Worm (Caenorhabditis elegans): Measurements from ENCODE around the gene C05C10.5.
A peak's percentile ranks its signal among the peaks of the same experiment; 100 is the strongest.

The C05C10.5 gene

ce11 chrII:9981760-9982159 is 42.9 kb downstream of the C05C10.5 start, which contains the start of gene sdz-38:
TSS of gene sdz-38 (minus strand) at chrII:9981860.
- no peak for TF ChIP-seq fkh-6 (tag; optimal IDR thresholded peaks at IDR 0.05)
- no peak for TF ChIP-seq ceh-31 (tag; optimal IDR thresholded peaks at IDR 0.05)
- TF ChIP-seq fax-1 (tag; optimal IDR thresholded peaks at IDR 0.05): no peak
- TF ChIP-seq mec-3 (tag; optimal IDR thresholded peaks at IDR 0.05; ENCODE audit: borderline replicate concordance): no peak
- TF ChIP-seq ama-1 (optimal IDR thresholded peaks at IDR 0.05): no peak
- no peak for TF ChIP-seq K02D7.2 (tag; optimal IDR thresholded peaks at IDR 0.05)
- no peak for TF ChIP-seq dve-1 (tag; optimal IDR thresholded peaks at IDR 0.05)
- TF ChIP-seq unc-86 (tag; optimal IDR thresholded peaks at IDR 0.05): no peak
- no peak for TF ChIP-seq pha-4 (tag; optimal IDR thresholded peaks at IDR 0.05)
- no peak for TF ChIP-seq ceh-34 (tag; optimal IDR thresholded peaks at IDR 0.05)
- no peak for TF ChIP-seq tbx-2 (tag; optimal IDR thresholded peaks at IDR 0.05)
- no peak for TF ChIP-seq eyg-1 (tag; optimal IDR thresholded peaks at IDR 0.05)
- no peak for TF ChIP-seq ceh-18 (tag; optimal IDR thresholded peaks at IDR 0.05)
- TF ChIP-seq ceh-48 (tag; optimal IDR thresholded peaks at IDR 0.05): no peak
- no peak for TF ChIP-seq ref-2 (tag; optimal IDR thresholded peaks at IDR 0.05)
- TF ChIP-seq pat-9 (tag; optimal IDR thresholded peaks at IDR 0.05): no peak

DNA sequence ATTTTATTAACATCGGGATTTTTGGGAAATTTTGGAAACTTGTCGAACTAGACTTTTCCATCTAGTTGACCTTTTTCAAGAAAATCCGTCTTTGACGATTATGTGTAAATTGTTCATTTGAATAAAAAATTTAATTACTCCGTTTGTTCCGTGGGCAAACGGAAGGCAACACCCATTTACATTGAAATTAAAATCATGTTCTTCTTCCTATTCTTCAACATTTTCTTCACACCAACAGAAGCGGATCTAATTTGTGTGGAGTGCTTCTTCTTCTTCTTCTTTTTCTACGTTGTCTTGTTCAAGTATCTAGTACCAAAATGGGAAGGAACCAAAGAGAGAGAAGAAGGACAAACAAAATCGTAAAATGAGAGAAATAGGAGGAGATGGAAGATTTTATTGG is 43.6 kb downstream of the C05C10.5 start:
- peak; percentile 42 for TF ChIP-seq ceh-31 (tag; optimal IDR thresholded peaks at IDR 0.05)
- TF ChIP-seq ceh-19 (GFP tag; optimal IDR thresholded peaks at IDR 0.05): no peak
- peak; percentile 81 for TF ChIP-seq unc-42 (tag; optimal IDR thresholded peaks at IDR 0.05)

- no peak for TF ChIP-seq ceh-6 (GFP tag; optimal IDR thresholded peaks at IDR 0.05)
- TF ChIP-seq ama-1 (optimal IDR thresholded peaks at IDR 0.05): no peak
- TF ChIP-seq gmeb-2 (tag; optimal IDR thresholded peaks at IDR 0.05): no peak
- no peak for TF ChIP-seq sox-2 (GFP tag; IDR thresholded peaks at IDR 0.05)
- peak; percentile 37 for TF ChIP-seq C08G9.2 (tag; optimal IDR thresholded peaks at IDR 0.05)
- no peak for TF ChIP-seq elt-2 (tag; optimal IDR thresholded peaks at IDR 0.05)
- TF ChIP-seq sdc-2 (tag; optimal IDR thresholded peaks at IDR 0.05): peak; percentile 39
- no peak for TF ChIP-seq ceh-24 (tag; optimal IDR thresholded peaks at IDR 0.05)
- peak; percentile 24 for TF ChIP-seq fax-1 (tag; optimal IDR thresholded peaks at IDR 0.05)
- TF ChIP-seq madf-2 (tag; optimal IDR thresholded peaks at IDR 0.05): no peak
- no peak for TF ChIP-seq npax-4 (tag; optimal IDR thresholded peaks at IDR 0.05)
- TF ChIP-seq hlh-15 (tag; optimal IDR thresholded peaks at IDR 0.05): no peak
- TF ChIP-seq lin-11 (tag; optimal IDR thresholded peaks at IDR 0.05): no peak
- no peak for TF ChIP-seq ztf-16 (tag; optimal IDR thresholded peaks at IDR 0.05)
- TF ChIP-seq C38D4.7 (GFP tag; optimal IDR thresholded peaks at IDR 0.05): no peak
- no peak for TF ChIP-seq pax-1 (tag; optimal IDR thresholded peaks at IDR 0.05)
- peak; percentile 22 for TF ChIP-seq nfya-1 (tag; optimal IDR thresholded peaks at IDR 0.05)
- TF ChIP-seq che-1 (tag; optimal IDR thresholded peaks at IDR 0.05): no peak
- TF ChIP-seq K09A11.1 (tag; optimal IDR thresholded peaks at IDR 0.05; ENCODE audit: insufficient read depth): no peak
- TF ChIP-seq tbx-2 (tag; optimal IDR thresholded peaks at IDR 0.05): peak; percentile 36
- TF ChIP-seq hlh-8 (tag; optimal IDR thresholded peaks at IDR 0.05): no peak
- TF ChIP-seq unc-86 (tag; optimal IDR thresholded peaks at IDR 0.05): no peak
- no peak for TF ChIP-seq pat-9 (tag; optimal IDR thresholded peaks at IDR 0.05)
- TF ChIP-seq zip-5 (tag; optimal IDR thresholded peaks at IDR 0.05): no peak
- no peak for TF ChIP-seq fkh-10 (GFP tag; optimal IDR thresholded peaks at IDR 0.05)
- TF ChIP-seq ref-2 (tag; optimal IDR thresholded peaks at IDR 0.05): peak; percentile 32
- peak; percentile 45 for TF ChIP-seq ceh-19 (GFP tag; optimal IDR thresholded peaks at IDR 0.05)
- TF ChIP-seq pag-3 (tag; optimal IDR thresholded peaks at IDR 0.05; ENCODE audit: borderline replicate concordance): no peak
- no peak for TF ChIP-seq sox-4 (tag; optimal IDR thresholded peaks at IDR 0.05)
- no peak for TF ChIP-seq unc-3 (GFP tag; conservative IDR thresholded peaks at IDR 0.05)
- TF ChIP-seq unc-3 (tag; optimal IDR thresholded peaks at IDR 0.05): no peak
- no peak for TF ChIP-seq Y22D7AL.16 (tag; optimal IDR thresholded peaks at IDR 0.05)
- TF ChIP-seq unc-42 (tag; optimal IDR thresholded peaks at IDR 0.05): peak; percentile 78
- peak; percentile 30 for TF ChIP-seq ceh-2 (tag; optimal IDR thresholded peaks at IDR 0.05)
- peak; percentile 45 for TF ChIP-seq ceh-14 (tag; optimal IDR thresholded peaks at IDR 0.05)
- no peak for TF ChIP-seq nhr-232 (tag; optimal IDR thresholded peaks at IDR 0.05)
- no peak for TF ChIP-seq ets-4 (tag; optimal IDR thresholded peaks at IDR 0.05)
- TF ChIP-seq T23F11.4 (GFP tag; optimal IDR thresholded peaks at IDR 0.05): no peak
- no peak for TF ChIP-seq elt-4 (tag; optimal IDR thresholded peaks at IDR 0.05)
- no peak for TF ChIP-seq K02D7.2 (tag; optimal IDR thresholded peaks at IDR 0.05)
Observed at ce11 chrII:9984866-9985336, 46.1 kb downstream of the C05C10.5 start.
